Worm (Caenorhabditis elegans): Measurements from ENCODE around the gene tsp-17.

ce11 chrX:3650100-3650809 is 30.7 kb upstream of the tsp-17 start, which contains the start of the genes sax-1 and R11G1.2:
- TF ChIP-seq pha-4 (tag; optimal IDR thresholded peaks at IDR 0.05) = peak; percentile 59
- peak; percentile 86 for TF ChIP-seq nhr-2 (tag; optimal IDR thresholded peaks at IDR 0.05)
- peak; percentile 6 for TF ChIP-seq lsy-2 (tag; optimal IDR thresholded peaks at IDR 0.05)
- no peak for TF ChIP-seq drap-1 (GFP tag; optimal IDR thresholded peaks at IDR 0.05)
- TF ChIP-seq blmp-1 (tag; optimal IDR thresholded peaks at IDR 0.05) = no peak

All from whole organism, mixed stage, embryonic.